Worm (Caenorhabditis elegans): ENCODE data around the gene C07D8.5.

C07D8.5 gene

DNA sequence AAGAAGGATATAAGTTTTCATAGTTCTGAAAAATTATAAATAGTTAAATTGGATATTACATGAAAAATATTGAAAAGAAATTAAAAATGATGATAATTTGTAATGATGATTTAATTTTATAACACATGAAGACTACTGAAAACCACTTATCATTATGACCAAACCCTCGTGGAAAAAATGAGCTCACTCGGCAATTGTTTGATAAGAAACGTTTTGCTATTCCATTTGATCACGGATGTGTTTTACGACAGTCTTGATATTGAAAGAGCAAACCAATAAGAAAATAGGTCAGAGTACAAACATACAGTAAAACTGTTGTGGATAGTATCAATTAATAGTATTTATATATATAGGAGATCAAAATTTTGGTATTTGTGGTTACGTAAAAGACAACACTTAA, 28.5 kb upstream of the C07D8.5 start, which contains the start of gene spp-3:
Gene spp-3 (minus strand): TSS at position 25 of the 400 bp plus-strand sequence.
- TF ChIP-seq klf-2 (GFP tag; conservative IDR thresholded peaks at IDR 0.05): no peak
- no peak for TF ChIP-seq ztf-23 (GFP tag; IDR thresholded peaks at IDR 0.05)
- TF ChIP-seq ref-1 (GFP tag; conservative IDR thresholded peaks at IDR 0.05): no peak
- no peak for TF ChIP-seq flt-1 (GFP tag; IDR thresholded peaks at IDR 0.05)
- no peak for TF ChIP-seq med-1 (GFP tag; optimal IDR thresholded peaks at IDR 0.05; ENCODE audit: insufficient read depth)
- TF ChIP-seq T22C8.4 (GFP tag; IDR thresholded peaks at IDR 0.05): no peak
- no peak for TF ChIP-seq cog-1 (tag; optimal IDR thresholded peaks at IDR 0.05)
- no peak for TF ChIP-seq ztf-29 (GFP tag; IDR thresholded peaks at IDR 0.05)
- no peak for TF ChIP-seq tab-1 (GFP tag; IDR thresholded peaks at IDR 0.05)

DNA sequence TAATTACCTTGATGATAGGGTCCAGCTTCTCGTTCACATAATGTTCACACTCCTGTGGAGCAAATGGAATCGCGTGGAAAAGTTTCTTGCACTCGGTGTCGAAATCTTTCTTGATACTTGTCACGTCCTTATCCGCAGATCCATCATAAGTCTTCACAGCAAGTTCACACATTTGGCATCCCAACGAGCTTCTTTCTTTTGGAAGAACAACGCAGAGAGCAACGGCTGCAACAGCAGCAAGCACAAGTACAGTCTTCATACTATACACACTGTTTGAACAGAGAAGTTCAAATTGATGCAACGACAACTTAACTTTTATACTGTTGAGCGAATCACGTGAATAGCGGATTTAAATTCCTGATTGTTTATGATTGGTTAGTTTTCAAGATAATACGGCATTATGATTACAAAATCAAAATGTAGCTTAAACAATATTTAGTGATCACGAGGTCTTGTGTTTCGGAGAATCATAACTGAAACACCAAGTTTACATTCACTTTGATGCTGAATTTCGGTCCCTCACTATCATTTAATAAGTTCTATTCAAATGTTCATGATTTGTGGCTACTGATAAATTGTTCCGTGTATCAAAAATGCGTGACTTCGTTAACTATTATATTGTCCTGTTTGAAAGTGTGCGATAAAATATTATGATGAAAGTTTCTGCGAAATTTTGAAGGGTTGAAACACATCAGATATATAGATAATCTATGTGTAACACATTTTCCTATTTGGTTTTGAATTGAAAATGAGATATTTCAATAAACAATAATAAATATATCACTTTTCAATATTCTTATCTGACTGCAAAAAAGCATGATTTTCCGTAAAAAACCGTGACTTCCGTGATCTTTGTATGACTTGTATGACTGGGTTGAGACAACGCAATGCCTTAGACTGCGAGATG, 27.1 kb upstream of the C07D8.5 start, which contains the start of the genes spp-2 and spp-6:
Gene spp-2 (minus strand): TSS at position 334 of the 907 bp plus-strand sequence.
Gene spp-6 (plus strand): TSS at position 857 of the 907 bp plus-strand sequence.
- no peak for TF ChIP-seq ref-1 (GFP tag; conservative IDR thresholded peaks at IDR 0.05)
- TF ChIP-seq T22C8.4 (GFP tag; IDR thresholded peaks at IDR 0.05): no peak
- TF ChIP-seq flt-1 (GFP tag; IDR thresholded peaks at IDR 0.05): no peak
- no peak for TF ChIP-seq tab-1 (GFP tag; IDR thresholded peaks at IDR 0.05)
- TF ChIP-seq ztf-23 (GFP tag; IDR thresholded peaks at IDR 0.05): no peak
- no peak for TF ChIP-seq cog-1 (tag; optimal IDR thresholded peaks at IDR 0.05)
- no peak for TF ChIP-seq klf-2 (GFP tag; conservative IDR thresholded peaks at IDR 0.05)
- TF ChIP-seq med-1 (GFP tag; optimal IDR thresholded peaks at IDR 0.05; ENCODE audit: insufficient read depth): no peak
- no peak for TF ChIP-seq ztf-29 (GFP tag; IDR thresholded peaks at IDR 0.05)

DNA sequence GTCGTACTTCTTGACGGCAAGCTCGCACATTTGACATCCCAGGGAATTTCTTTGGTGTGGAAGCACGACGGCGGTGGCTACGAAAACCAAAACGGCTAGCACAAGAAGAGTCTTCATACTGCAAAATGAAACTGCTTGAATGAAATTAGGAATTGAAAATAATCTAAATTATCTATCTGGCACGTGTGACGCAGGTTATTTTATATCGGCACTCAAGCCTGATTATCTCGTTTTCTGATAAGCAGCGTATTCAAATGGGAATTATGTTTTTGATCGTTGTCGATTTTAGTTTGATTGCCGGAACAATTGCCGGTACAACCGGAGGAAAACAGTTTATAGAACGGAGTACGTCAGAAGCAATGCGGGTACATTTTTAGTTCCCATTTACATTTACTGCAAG, 25.2 kb upstream of the C07D8.5 start, which contains the start of gene spp-4:
Gene spp-4 (minus strand): TSS at position 118 of the 400 bp plus-strand sequence.
- no peak for TF ChIP-seq T22C8.4 (GFP tag; IDR thresholded peaks at IDR 0.05)
- TF ChIP-seq ztf-29 (GFP tag; IDR thresholded peaks at IDR 0.05): no peak
- TF ChIP-seq klf-2 (GFP tag; conservative IDR thresholded peaks at IDR 0.05): no peak
- no peak for TF ChIP-seq tab-1 (GFP tag; IDR thresholded peaks at IDR 0.05)
- no peak for TF ChIP-seq ztf-23 (GFP tag; IDR thresholded peaks at IDR 0.05)
- TF ChIP-seq cog-1 (tag; optimal IDR thresholded peaks at IDR 0.05): no peak
- no peak for TF ChIP-seq med-1 (GFP tag; optimal IDR thresholded peaks at IDR 0.05; ENCODE audit: insufficient read depth)
- no peak for TF ChIP-seq flt-1 (GFP tag; IDR thresholded peaks at IDR 0.05)
- TF ChIP-seq ref-1 (GFP tag; conservative IDR thresholded peaks at IDR 0.05): no peak

DNA sequence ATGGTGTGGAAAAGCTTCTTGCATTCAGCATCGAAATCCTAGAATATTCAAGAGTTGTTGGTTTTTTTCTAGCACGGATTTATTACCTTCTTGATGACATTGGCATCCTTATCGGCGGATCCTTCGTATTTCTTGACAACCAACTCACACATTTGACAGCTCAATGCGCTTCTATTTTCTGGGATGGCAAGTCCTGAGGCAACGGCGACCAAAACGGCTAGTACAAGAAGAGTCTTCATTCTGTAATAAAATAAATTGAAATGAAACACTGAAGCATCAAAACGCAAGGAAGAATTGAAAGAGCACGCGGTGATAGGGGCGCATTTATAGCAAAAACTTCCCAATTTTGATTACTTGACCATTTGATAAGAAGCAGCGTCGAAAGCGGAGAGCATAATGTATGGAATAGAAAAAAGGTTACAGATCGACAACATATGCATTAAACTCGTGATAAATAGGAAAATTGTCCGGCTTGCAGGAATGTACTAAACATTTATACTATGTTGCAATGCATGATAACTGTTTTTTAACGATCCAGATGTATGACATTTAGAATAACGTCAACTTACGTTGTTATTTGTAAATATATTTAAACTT, 23.6 kb upstream of the C07D8.5 start, which contains the start of gene spp-5:
Gene spp-5 (minus strand): TSS at position 240 of the 597 bp plus-strand sequence.
- TF ChIP-seq ztf-23 (GFP tag; IDR thresholded peaks at IDR 0.05): no peak
- no peak for TF ChIP-seq T22C8.4 (GFP tag; IDR thresholded peaks at IDR 0.05)
- no peak for TF ChIP-seq med-1 (GFP tag; optimal IDR thresholded peaks at IDR 0.05; ENCODE audit: insufficient read depth)
- TF ChIP-seq ref-1 (GFP tag; conservative IDR thresholded peaks at IDR 0.05): no peak
- TF ChIP-seq flt-1 (GFP tag; IDR thresholded peaks at IDR 0.05): no peak
- no peak for TF ChIP-seq tab-1 (GFP tag; IDR thresholded peaks at IDR 0.05)
- no peak for TF ChIP-seq ztf-29 (GFP tag; IDR thresholded peaks at IDR 0.05)
- no peak for TF ChIP-seq cog-1 (tag; optimal IDR thresholded peaks at IDR 0.05)
- TF ChIP-seq klf-2 (GFP tag; conservative IDR thresholded peaks at IDR 0.05): no peak

DNA sequence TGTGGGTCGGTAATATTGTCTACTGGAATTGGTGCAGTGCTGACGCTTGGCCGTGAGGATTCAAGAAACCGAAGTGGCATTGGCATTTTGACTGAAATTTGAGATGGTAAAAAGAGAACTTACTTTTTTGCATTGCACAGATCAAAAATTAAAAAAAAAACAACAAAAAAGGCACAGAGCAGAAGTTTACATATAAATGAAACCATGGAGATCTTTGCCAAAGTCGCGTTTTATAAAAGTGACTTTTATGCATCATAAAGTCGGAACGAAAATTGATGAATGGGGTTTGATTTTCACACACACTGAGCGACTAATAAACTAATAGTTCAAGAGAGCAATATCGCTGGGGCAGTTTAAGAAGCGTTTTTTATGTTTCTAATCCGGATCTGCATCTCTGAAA, 21.5 kb upstream of the C07D8.5 start, which contains the start of gene T08A9.13:
Gene T08A9.13 (minus strand): TSS at position 101 of the 400 bp plus-strand sequence.
- no peak for TF ChIP-seq ztf-23 (GFP tag; IDR thresholded peaks at IDR 0.05)
- TF ChIP-seq cog-1 (tag; optimal IDR thresholded peaks at IDR 0.05): no peak
- no peak for TF ChIP-seq ztf-29 (GFP tag; IDR thresholded peaks at IDR 0.05)
- TF ChIP-seq ref-1 (GFP tag; conservative IDR thresholded peaks at IDR 0.05): no peak
- no peak for TF ChIP-seq T22C8.4 (GFP tag; IDR thresholded peaks at IDR 0.05)
- TF ChIP-seq flt-1 (GFP tag; IDR thresholded peaks at IDR 0.05): no peak
- no peak for TF ChIP-seq tab-1 (GFP tag; IDR thresholded peaks at IDR 0.05)
- no peak for TF ChIP-seq klf-2 (GFP tag; conservative IDR thresholded peaks at IDR 0.05)
- no peak for TF ChIP-seq med-1 (GFP tag; optimal IDR thresholded peaks at IDR 0.05; ENCODE audit: insufficient read depth)

DNA sequence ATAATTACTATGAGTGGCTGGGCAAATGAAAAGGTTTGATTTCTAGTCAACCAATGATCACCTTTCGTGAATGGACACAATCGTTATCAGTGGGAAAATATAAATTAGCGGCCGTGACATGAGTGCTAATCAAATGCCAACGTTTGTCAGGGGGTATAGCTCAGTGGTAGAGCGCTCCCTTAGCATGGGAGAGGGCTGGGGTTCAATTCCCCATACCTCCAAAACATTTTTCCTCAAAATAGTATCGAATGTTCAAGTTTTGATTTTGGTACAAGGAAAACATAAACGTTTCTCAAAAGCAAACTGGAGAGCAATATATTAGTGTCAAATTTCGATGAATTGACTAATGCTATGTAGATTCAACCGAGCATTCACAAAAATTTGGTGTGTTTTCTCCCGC, 20.2 kb upstream of the C07D8.5 start:
- no peak for TF ChIP-seq T22C8.4 (GFP tag; IDR thresholded peaks at IDR 0.05)
- TF ChIP-seq med-1 (GFP tag; optimal IDR thresholded peaks at IDR 0.05; ENCODE audit: insufficient read depth): no peak
- peak; percentile 56; the same call in 1 of the 2 replicates for TF ChIP-seq ztf-23 (GFP tag; IDR thresholded peaks at IDR 0.05)
- 0 out of 2 replicates have a peak, but pooled peaks have one; percentile 52 for TF ChIP-seq ref-1 (GFP tag; conservative IDR thresholded peaks at IDR 0.05)
- TF ChIP-seq tab-1 (GFP tag; IDR thresholded peaks at IDR 0.05): peak; percentile 65; the same call in 1 of the 2 replicates
- TF ChIP-seq ztf-29 (GFP tag; IDR thresholded peaks at IDR 0.05): no peak

DNA sequence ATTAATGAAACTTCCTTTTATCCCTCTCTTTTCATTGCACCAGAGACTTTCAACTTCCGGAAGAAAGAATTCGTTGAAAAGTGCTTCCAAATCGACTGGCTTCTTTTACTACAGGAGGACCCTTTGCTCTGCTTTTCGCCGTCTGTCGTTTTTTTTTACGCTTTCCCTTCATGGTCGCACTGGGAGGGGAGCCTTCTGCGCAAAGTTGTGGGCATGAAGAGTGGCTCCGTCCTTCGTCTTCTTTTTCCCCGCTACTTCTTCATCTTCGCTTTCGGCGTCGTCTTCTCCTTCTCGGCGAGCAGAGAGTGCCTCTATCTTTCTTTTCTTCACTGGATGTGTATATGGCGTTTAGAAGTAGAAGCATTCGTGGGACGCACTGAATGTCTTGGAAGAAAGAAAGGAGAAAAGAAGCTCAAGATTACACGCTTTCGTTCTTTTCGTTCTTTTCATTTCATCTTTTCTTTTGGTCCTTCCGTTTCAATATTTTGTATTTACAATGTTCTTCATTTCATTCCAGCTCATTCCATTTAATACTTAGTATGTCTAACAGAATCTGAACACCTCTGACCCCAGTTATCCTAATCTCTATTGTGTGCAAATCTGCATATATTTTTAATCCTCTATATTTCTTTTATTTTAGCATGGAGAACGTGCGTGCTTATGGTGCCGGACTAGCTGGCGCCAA, 16.7 kb upstream of the C07D8.5 start, which contains the start of gene sng-1:
Gene sng-1 (plus strand): TSS at position 635 of the 685 bp plus-strand sequence.
- TF ChIP-seq med-1 (GFP tag; optimal IDR thresholded peaks at IDR 0.05; ENCODE audit: insufficient read depth): no peak
- no peak for TF ChIP-seq T22C8.4 (GFP tag; IDR thresholded peaks at IDR 0.05)
- TF ChIP-seq tab-1 (GFP tag; IDR thresholded peaks at IDR 0.05): no peak
- TF ChIP-seq ztf-23 (GFP tag; IDR thresholded peaks at IDR 0.05): no peak
- no peak for TF ChIP-seq ref-1 (GFP tag; conservative IDR thresholded peaks at IDR 0.05)
- TF ChIP-seq ztf-29 (GFP tag; IDR thresholded peaks at IDR 0.05): no peak
- TF ChIP-seq klf-2 (GFP tag; conservative IDR thresholded peaks at IDR 0.05): no peak
- no peak for TF ChIP-seq cog-1 (tag; optimal IDR thresholded peaks at IDR 0.05)
- TF ChIP-seq flt-1 (GFP tag; IDR thresholded peaks at IDR 0.05): no peak

DNA sequence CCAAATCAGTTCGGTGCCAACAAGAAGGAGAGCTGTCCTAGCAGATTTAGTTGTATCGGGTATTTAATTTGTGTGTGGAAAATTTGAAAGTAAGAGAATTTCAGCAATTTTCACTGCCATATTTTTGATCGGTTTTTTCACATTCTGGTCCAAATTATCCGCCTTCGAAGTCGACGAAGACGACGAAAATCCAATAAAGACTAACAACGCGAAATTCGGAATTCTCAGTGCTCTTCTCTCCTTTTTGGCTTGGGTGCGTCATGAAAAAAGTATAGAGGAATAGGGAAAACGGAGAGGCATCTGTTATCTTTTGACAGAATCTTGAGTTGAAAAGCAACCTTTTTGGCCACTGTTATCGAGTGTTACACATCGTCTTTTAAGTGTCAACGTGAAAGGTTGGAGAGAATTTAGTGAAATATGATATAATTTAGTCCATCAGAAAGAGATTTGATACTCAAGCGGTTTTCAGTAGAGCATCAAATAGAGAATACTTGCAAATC, 15.7 kb upstream of the C07D8.5 start:
- TF ChIP-seq cog-1 (tag; optimal IDR thresholded peaks at IDR 0.05) (no peak), tab-1 (GFP tag; IDR thresholded peaks at IDR 0.05) (no peak), ref-1 (GFP tag; conservative IDR thresholded peaks at IDR 0.05) (no peak), ztf-29 (GFP tag; IDR thresholded peaks at IDR 0.05) (no peak), med-1 (GFP tag; optimal IDR thresholded peaks at IDR 0.05; ENCODE audit: insufficient read depth) (no peak), flt-1 (GFP tag; IDR thresholded peaks at IDR 0.05) (no peak)

Data from whole organism, midembryonic.